Fruit fly (Drosophila melanogaster) whole organism, embryonic: Measurements from ENCODE around the gene Antdh.

Experiments
- CG18011 ChIP-seq: fragments of 200-800 bp; sonication (Bioruptor generic); optimal IDR thresholded peaks from 2 replicates; lab custom pipeline; 2017; ENCODE audit warnings: missing biosample characterization, missing genetic modification characterization, mild to moderate bottlenecking, moderate library complexity, missing genotype
- dmrt11E ChIP-seq: fragments of 200-800 bp; sonication (Bioruptor generic); optimal IDR thresholded peaks from 3 replicates; lab custom pipeline; 2018; ENCODE audit warnings: missing biosample characterization, mild to moderate bottlenecking, missing genetic modification characterization, moderate library complexity
- seq ChIP-seq: fragments of 200-800 bp; sonication (Bioruptor generic); IDR thresholded peaks from 2 replicates; pipeline ENCODE4 v1.3.6; 2022; ENCODE audit warnings: missing biosample characterization, missing genetic modification characterization

The Antdh gene

dm6 chrX:11123561-11123960, 45.3 kb downstream of the Antdh start (continued):
- TF ChIP-seq dmrt11E, result no peak
- TF ChIP-seq seq, result no peak
- peak; percentile 45 for TF ChIP-seq CG18011 (GFP tag; lab: Kevin White, UChicago)
